Worm (Caenorhabditis elegans) whole organism, midembryonic: ENCODE results near the gene rict-1.

ENCODE experiments used
- T22C8.4 ChIP-seq: fragments of 200-800 bp; sonication (Bioruptor generic); IDR thresholded peaks from 2 replicates; pipeline ENCODE4 v1.3.6; 2022; ENCODE audit warnings: missing genetic modification characterization, missing compliant biosample characterization
- cog-1 ChIP-seq: sonication (generic microtip); optimal IDR thresholded peaks from 2 replicates; lab custom pipeline; 2016; ENCODE audit warnings: missing genetic modification characterization, missing compliant biosample characterization
- flt-1 ChIP-seq: fragments of 200-800 bp; sonication (Bioruptor generic); IDR thresholded peaks from 2 replicates; pipeline ENCODE4 v1.3.6; 2022; ENCODE audit warnings: missing genetic modification characterization, missing compliant biosample characterization
- klf-2 ChIP-seq: fragments of 200-800 bp; sonication (Bioruptor generic); conservative IDR thresholded peaks from 2 replicates; pipeline ENCODE4 v1.3.6; 2022; ENCODE audit warnings: missing genetic modification reagents, missing genetic modification characterization, missing compliant biosample characterization
- ztf-29 ChIP-seq: fragments of 200-800 bp; sonication (Bioruptor generic); IDR thresholded peaks from 2 replicates; pipeline ENCODE4 v1.3.6; 2022; ENCODE audit warnings: missing genetic modification reagents, missing genetic modification characterization, missing compliant biosample characterization

- TF ChIP-seq ztf-29 (GFP tag; lab: Robert Waterston, UW) (no peak), T22C8.4 (GFP tag; lab: Robert Waterston, UW) (no peak), flt-1 (GFP tag; lab: Robert Waterston, UW) (no peak), cog-1 (tag; lab: Kevin White, UChicago) (no peak), klf-2 (GFP tag; lab: Robert Waterston, UW) (no peak)
Observed at ce11 chrII:13149965-13150364, 33.4 kb upstream of the rict-1 start.
